Worm (Caenorhabditis elegans) whole organism, mixed stage, embryonic: ENCODE data around the gene gcy-23.
"Not testable (repeated sequence)": the region's sequence is repeated elsewhere in the genome, so short reads cannot be mapped to it uniquely, and the experiment has no call there.

Experiments used
- ceh-43 ChIP-seq: fragments of 200-800 bp; sonication (Bioruptor generic); optimal IDR thresholded peaks from 2 replicates; lab custom pipeline; 2018; ENCODE audit warnings: mild to moderate bottlenecking, missing genetic modification characterization, moderate library complexity, missing compliant biosample characterization
- lin-13 ChIP-seq: fragments of 150-350 bp; optimal IDR thresholded peaks from 2 replicates; lab custom pipeline; 2014; ENCODE audit warnings: missing biosample characterization, missing genetic modification characterization
- mep-1 ChIP-seq: fragments of 150-350 bp; optimal IDR thresholded peaks from 2 replicates; lab custom pipeline; 2017; ENCODE audit warnings: missing biosample characterization, missing genetic modification reagents, missing genetic modification characterization, inconsistent platforms
- mls-2 ChIP-seq: sonication (generic microtip); optimal IDR thresholded peaks from 2 replicates; lab custom pipeline; 2016; ENCODE audit warnings: mild to moderate bottlenecking, missing genetic modification characterization, moderate library complexity, missing compliant biosample characterization
- unc-39 ChIP-seq: fragments of 150-350 bp; optimal IDR thresholded peaks from 2 replicates; lab custom pipeline; 2014; ENCODE audit warnings: missing biosample characterization, missing genetic modification characterization
- ztf-11 ChIP-seq: fragments of 150-350 bp; optimal IDR thresholded peaks from 2 replicates; lab custom pipeline; 2014; ENCODE audit warnings: missing biosample characterization, missing genetic modification characterization

ce11 chrIV:3331758-3332157 is 42.6 kb upstream of the gcy-23 start, which contains the start of gene F42A6.5:
- not testable (repeated sequence) for TF ChIP-seq ceh-43; mls-2 (tag; lab: Kevin White, UChicago); ztf-11 (tag; lab: Kevin White, UChicago); unc-39; lin-13 (tag; lab: Kevin White, UChicago); mep-1
